Fruit fly (Drosophila melanogaster): ENCODE data around the gene CG32536.

Gene CG32536

dm6 chrX:19291780-19292605, 15.3 kb upstream of the CG32536 start:
- TF ChIP-seq Crg-1 (GFP tag; optimal IDR thresholded peaks at IDR 0.05): no peak
- no peak for TF ChIP-seq Clk (GFP tag; optimal IDR thresholded peaks at IDR 0.05)
- no peak for TF ChIP-seq toe (GFP tag; optimal IDR thresholded peaks at IDR 0.05)
- TF ChIP-seq CG33017 (tag; optimal IDR thresholded peaks at IDR 0.05): no peak
- peak; percentile 39 for TF ChIP-seq CG14711 (tag; optimal IDR thresholded peaks at IDR 0.05)
- TF ChIP-seq CG11617 (GFP tag; optimal IDR thresholded peaks at IDR 0.05): peak; percentile 2
- no peak for TF ChIP-seq ovo (GFP tag; optimal IDR thresholded peaks at IDR 0.05)
- TF ChIP-seq CG1620 (GFP tag; optimal IDR thresholded peaks at IDR 0.05): no peak
- TF ChIP-seq tj (GFP tag; optimal IDR thresholded peaks at IDR 0.05): peak; percentile 24
- no peak for TF ChIP-seq cic (GFP tag; optimal IDR thresholded peaks at IDR 0.05)
- no peak for TF ChIP-seq cnc (optimal IDR thresholded peaks at IDR 0.05)

dm6 chrX:19289318-19289970, 12.7 kb upstream of the CG32536 start:
- peak; percentile 39 for TF ChIP-seq Mnt (GFP tag; optimal IDR thresholded peaks at IDR 0.05)
- peak; percentile 60 for TF ChIP-seq CG7045 (GFP tag; optimal IDR thresholded peaks at IDR 0.05)
- peak; percentile 69 for TF ChIP-seq CG14711 (tag; optimal IDR thresholded peaks at IDR 0.05)
- no peak for TF ChIP-seq cnc (optimal IDR thresholded peaks at IDR 0.05)
- peak; percentile 54 for TF ChIP-seq CG11617 (GFP tag; optimal IDR thresholded peaks at IDR 0.05)
- TF ChIP-seq Hr96 (GFP tag; optimal IDR thresholded peaks at IDR 0.05): peak; percentile 66
- peak; percentile 47 for TF ChIP-seq CG12768 (GFP tag; optimal IDR thresholded peaks at IDR 0.05)
- peak; percentile 50 for TF ChIP-seq tj (GFP tag; optimal IDR thresholded peaks at IDR 0.05)
- peak; percentile 92 for TF ChIP-seq bab1 (GFP tag; optimal IDR thresholded peaks at IDR 0.05)
- peak; percentile 64 for TF ChIP-seq kay (GFP tag; ENCODE audit: borderline replicate concordance)
- TF ChIP-seq CG1620 (GFP tag; optimal IDR thresholded peaks at IDR 0.05): peak; percentile 69
- peak; percentile 60 for TF ChIP-seq pad (GFP tag; optimal IDR thresholded peaks at IDR 0.05)
- TF ChIP-seq CG33017 (tag; optimal IDR thresholded peaks at IDR 0.05): peak; percentile 44
- peak; percentile 32 for TF ChIP-seq Crg-1 (GFP tag; optimal IDR thresholded peaks at IDR 0.05)
- TF ChIP-seq CG7101 (tag; optimal IDR thresholded peaks at IDR 0.05): peak; percentile 73
- no peak for TF ChIP-seq cic (GFP tag; optimal IDR thresholded peaks at IDR 0.05)
- TF ChIP-seq ovo (GFP tag; optimal IDR thresholded peaks at IDR 0.05): no peak
- peak; percentile 22 for TF ChIP-seq toe (GFP tag; optimal IDR thresholded peaks at IDR 0.05)
- TF ChIP-seq CG5204 (GFP tag; optimal IDR thresholded peaks at IDR 0.05): peak; percentile 58
- TF ChIP-seq Clk (GFP tag; optimal IDR thresholded peaks at IDR 0.05): peak; percentile 9

dm6 chrX:19287784-19288183, 11.1 kb upstream of the CG32536 start:
- no peak for TF ChIP-seq toe (GFP tag; optimal IDR thresholded peaks at IDR 0.05)
- no peak for TF ChIP-seq CG12768 (GFP tag; optimal IDR thresholded peaks at IDR 0.05)
- TF ChIP-seq CG33017 (tag; optimal IDR thresholded peaks at IDR 0.05): no peak
- TF ChIP-seq tj (GFP tag; optimal IDR thresholded peaks at IDR 0.05): no peak
- no peak for TF ChIP-seq CG11617 (GFP tag; optimal IDR thresholded peaks at IDR 0.05)
- no peak for TF ChIP-seq kay (GFP tag; ENCODE audit: borderline replicate concordance)
- TF ChIP-seq CG1620 (GFP tag; optimal IDR thresholded peaks at IDR 0.05): no peak

dm6 chrX:19286235-19286634, 9.5 kb upstream of the CG32536 start:
- TF ChIP-seq bab1 (GFP tag; optimal IDR thresholded peaks at IDR 0.05): no peak
- no peak for TF ChIP-seq Crg-1 (GFP tag; optimal IDR thresholded peaks at IDR 0.05)
- TF ChIP-seq CG11617 (GFP tag; optimal IDR thresholded peaks at IDR 0.05): no peak
- no peak for TF ChIP-seq cic (GFP tag; optimal IDR thresholded peaks at IDR 0.05)

- TF ChIP-seq CG7101 (tag; optimal IDR thresholded peaks at IDR 0.05) (no peak), cic (GFP tag; optimal IDR thresholded peaks at IDR 0.05) (peak; percentile 77)
Measured at dm6 chrX:19285441-19285840, 8.7 kb upstream of the CG32536 start.

- TF ChIP-seq bab1 (GFP tag; optimal IDR thresholded peaks at IDR 0.05) (peak; percentile 14), CG12768 (GFP tag; optimal IDR thresholded peaks at IDR 0.05) (no peak), CG14711 (tag; optimal IDR thresholded peaks at IDR 0.05) (peak; percentile 11), cnc (optimal IDR thresholded peaks at IDR 0.05) (no peak)
Measured at dm6 chrX:19281271-19281670, 4.6 kb upstream of the CG32536 start.

- TF ChIP-seq CG11617 (GFP tag; optimal IDR thresholded peaks at IDR 0.05) (no peak), CG5204 (GFP tag; optimal IDR thresholded peaks at IDR 0.05) (no peak), CG12768 (GFP tag; optimal IDR thresholded peaks at IDR 0.05) (no peak), bab1 (GFP tag; optimal IDR thresholded peaks at IDR 0.05) (no peak), CG1620 (GFP tag; optimal IDR thresholded peaks at IDR 0.05) (no peak), cic (GFP tag; optimal IDR thresholded peaks at IDR 0.05) (no peak), Mnt (GFP tag; optimal IDR thresholded peaks at IDR 0.05) (no peak), CG7045 (GFP tag; optimal IDR thresholded peaks at IDR 0.05) (no peak), CG33017 (tag; optimal IDR thresholded peaks at IDR 0.05) (no peak), cnc (optimal IDR thresholded peaks at IDR 0.05) (no peak), Crg-1 (GFP tag; optimal IDR thresholded peaks at IDR 0.05) (no peak), CG7101 (tag; optimal IDR thresholded peaks at IDR 0.05) (no peak), tj (GFP tag; optimal IDR thresholded peaks at IDR 0.05) (no peak), pad (GFP tag; optimal IDR thresholded peaks at IDR 0.05) (no peak), ovo (GFP tag; optimal IDR thresholded peaks at IDR 0.05) (no peak)
Measured at dm6 chrX:19280685-19281084, 4.0 kb upstream of the CG32536 start.

Measured in whole organism, adult.